Worm (Caenorhabditis elegans) whole organism, mixed stage, embryonic: ENCODE data around the gene W07G4.7.
A peak's percentile ranks its signal among the peaks of the same experiment; 100 is the strongest.

Experiments
- M03D4.4 ChIP-seq: sonication (generic microtip); optimal IDR thresholded peaks from 2 replicates; lab custom pipeline; 2017; ENCODE audit warnings: mild to moderate bottlenecking, missing genetic modification characterization, missing compliant biosample characterization
- bed-3 ChIP-seq: fragments of 200-800 bp; sonication (Bioruptor generic); optimal IDR thresholded peaks from 3 replicates; lab custom pipeline; 2018; ENCODE audit warnings: mild to moderate bottlenecking, missing genetic modification characterization, moderate library complexity, missing compliant biosample characterization
- blmp-1 ChIP-seq: fragments of 150-350 bp; optimal IDR thresholded peaks from 2 replicates; lab custom pipeline; 2014; ENCODE audit warnings: missing biosample characterization, missing genetic modification characterization
- ceh-39 ChIP-seq: fragments of 150-350 bp; optimal IDR thresholded peaks from 2 replicates; lab custom pipeline; 2014; ENCODE audit warnings: missing biosample characterization, missing genetic modification characterization
- ceh-43 ChIP-seq: fragments of 200-800 bp; sonication (Bioruptor generic); optimal IDR thresholded peaks from 2 replicates; lab custom pipeline; 2018; ENCODE audit warnings: mild to moderate bottlenecking, missing genetic modification characterization, moderate library complexity, missing compliant biosample characterization
- ceh-83 ChIP-seq: fragments of 200-800 bp; sonication (Bioruptor generic); optimal IDR thresholded peaks from 2 replicates; lab custom pipeline; 2018; ENCODE audit warnings: mild to moderate bottlenecking, missing genetic modification characterization, missing compliant biosample characterization
- ces-1 ChIP-seq: fragments of 150-350 bp; optimal IDR thresholded peaks from 2 replicates; lab custom pipeline; 2014; ENCODE audit warnings: missing biosample characterization, missing genetic modification reagents, missing genetic modification characterization
- cnd-1 ChIP-seq: fragments of 200-800 bp; sonication (Bioruptor generic); optimal IDR thresholded peaks from 2 replicates; lab custom pipeline; 2018; ENCODE audit warnings: mild to moderate bottlenecking, missing genetic modification characterization, missing compliant biosample characterization
- drap-1 ChIP-seq: fragments of 200-800 bp; sonication (Bioruptor generic); optimal IDR thresholded peaks from 3 replicates; lab custom pipeline; 2018; ENCODE audit warnings: mild to moderate bottlenecking, missing genetic modification characterization, missing compliant biosample characterization
- elt-1 ChIP-seq: sonication (generic microtip); optimal IDR thresholded peaks from 2 replicates; lab custom pipeline; 2017; ENCODE audit warnings: missing genetic modification characterization, mild to moderate bottlenecking, missing compliant biosample characterization, antibody characterized with exemption, moderate library complexity, borderline replicate concordance; ENCODE audit not compliant: insufficient read depth
- elt-3 ChIP-seq: fragments of 150-350 bp; optimal IDR thresholded peaks from 2 replicates; lab custom pipeline; 2014; ENCODE audit warnings: missing biosample characterization, missing genetic modification characterization
- flh-1 ChIP-seq: fragments of 200-800 bp; sonication (Bioruptor generic); optimal IDR thresholded peaks from 2 replicates; lab custom pipeline; 2018; ENCODE audit warnings: mild to moderate bottlenecking, missing genetic modification characterization, moderate library complexity, missing compliant biosample characterization
- ham-2 ChIP-seq: fragments of 200-800 bp; sonication (Bioruptor generic); optimal IDR thresholded peaks from 2 replicates; lab custom pipeline; 2018; ENCODE audit warnings: mild to moderate bottlenecking, missing genetic modification characterization, missing compliant biosample characterization
- lin-13 ChIP-seq: fragments of 150-350 bp; optimal IDR thresholded peaks from 2 replicates; lab custom pipeline; 2014; ENCODE audit warnings: missing biosample characterization, missing genetic modification characterization
- lin-32 ChIP-seq: fragments of 200-800 bp; sonication (Bioruptor generic); optimal IDR thresholded peaks from 2 replicates; lab custom pipeline; 2018; ENCODE audit warnings: mild to moderate bottlenecking, missing genetic modification characterization, missing compliant biosample characterization
- mab-5 ChIP-seq: fragments of 150-350 bp; optimal IDR thresholded peaks from 2 replicates; lab custom pipeline; 2014; ENCODE audit warnings: missing biosample characterization, missing genetic modification characterization
- mep-1 ChIP-seq: fragments of 150-350 bp; optimal IDR thresholded peaks from 2 replicates; lab custom pipeline; 2017; ENCODE audit warnings: missing biosample characterization, missing genetic modification reagents, missing genetic modification characterization, inconsistent platforms
- mls-2 ChIP-seq: sonication (generic microtip); optimal IDR thresholded peaks from 2 replicates; lab custom pipeline; 2016; ENCODE audit warnings: mild to moderate bottlenecking, missing genetic modification characterization, moderate library complexity, missing compliant biosample characterization
- nhr-12 ChIP-seq: fragments of 150-350 bp; optimal IDR thresholded peaks from 2 replicates; lab custom pipeline; 2014; ENCODE audit warnings: missing biosample characterization, missing genetic modification characterization
- nhr-2 ChIP-seq: fragments of 150-350 bp; optimal IDR thresholded peaks from 2 replicates; lab custom pipeline; 2014; ENCODE audit warnings: missing biosample characterization, missing genetic modification characterization
- nhr-237 ChIP-seq: fragments of 150-350 bp; optimal IDR thresholded peaks from 2 replicates; lab custom pipeline; 2014; ENCODE audit warnings: missing biosample characterization, missing genetic modification characterization
- nhr-28 ChIP-seq: fragments of 150-350 bp; optimal IDR thresholded peaks from 2 replicates; lab custom pipeline; 2014; ENCODE audit warnings: missing biosample characterization, missing genetic modification characterization
- nhr-76 ChIP-seq: sonication (generic microtip); optimal IDR thresholded peaks from 2 replicates; lab custom pipeline; 2017; ENCODE audit warnings: missing biosample characterization, missing genetic modification characterization
- pha-4 ChIP-seq: fragments of 150-350 bp; optimal IDR thresholded peaks from 2 replicates; lab custom pipeline; 2018; ENCODE audit warnings: missing biosample characterization, missing genetic modification reagents, missing genetic modification characterization
- sptf-1 ChIP-seq: sonication (generic microtip); optimal IDR thresholded peaks from 2 replicates; lab custom pipeline; 2017; ENCODE audit warnings: mild to moderate bottlenecking, missing genetic modification characterization, moderate library complexity, missing compliant biosample characterization
- tbx-8 ChIP-seq: fragments of 200-800 bp; sonication (Bioruptor generic); optimal IDR thresholded peaks from 2 replicates; lab custom pipeline; 2018; ENCODE audit warnings: mild to moderate bottlenecking, missing genetic modification characterization, moderate library complexity, missing compliant biosample characterization
- unc-62 ChIP-seq: fragments of 150-350 bp; optimal IDR thresholded peaks from 2 replicates; lab custom pipeline; 2014; ENCODE audit warnings: missing biosample characterization, missing genetic modification reagents, missing genetic modification characterization
- zip-8 ChIP-seq: fragments of 150-350 bp; optimal IDR thresholded peaks from 2 replicates; lab custom pipeline; 2014; ENCODE audit warnings: missing biosample characterization, missing genetic modification characterization
- ztf-11 ChIP-seq: fragments of 150-350 bp; optimal IDR thresholded peaks from 2 replicates; lab custom pipeline; 2014; ENCODE audit warnings: missing biosample characterization, missing genetic modification characterization

Gene W07G4.7

ce11 chrV:13020014-13020413 is 14.5 kb downstream of the W07G4.7 start:
- TF ChIP-seq ces-1 (GFP tag; lab: Kevin White, UChicago), result peak; percentile 83
- TF ChIP-seq ceh-39 (tag; lab: Kevin White, UChicago), result no peak

DNA sequence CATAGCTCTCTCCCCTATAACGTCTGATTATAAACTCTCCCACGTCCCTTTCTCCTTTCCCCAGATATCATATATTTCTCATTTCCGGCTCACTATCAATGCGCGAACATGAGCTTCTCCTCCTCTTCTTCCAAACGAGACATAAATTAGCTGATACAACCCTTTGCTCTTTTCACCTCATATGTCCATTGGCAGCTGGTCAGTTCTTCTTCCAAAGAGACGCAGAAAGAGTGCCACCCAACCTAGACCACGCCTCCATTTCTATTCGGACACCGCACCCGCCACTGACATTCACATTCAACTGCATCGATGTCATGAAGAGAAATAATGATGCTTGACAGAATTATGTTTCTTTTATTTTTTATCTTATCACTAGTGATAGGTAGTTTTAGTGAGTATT is 15.7 kb downstream of the W07G4.7 start, which contains the start of gene fmi-1:
Gene fmi-1 (plus strand): TSS at position 301 of the 400 bp plus-strand sequence.
- TF ChIP-seq sptf-1 (tag; lab: Kevin White, UChicago) (peak; percentile 21), cnd-1 (peak; percentile 37), ceh-39 (tag; lab: Kevin White, UChicago) (no peak)

DNA sequence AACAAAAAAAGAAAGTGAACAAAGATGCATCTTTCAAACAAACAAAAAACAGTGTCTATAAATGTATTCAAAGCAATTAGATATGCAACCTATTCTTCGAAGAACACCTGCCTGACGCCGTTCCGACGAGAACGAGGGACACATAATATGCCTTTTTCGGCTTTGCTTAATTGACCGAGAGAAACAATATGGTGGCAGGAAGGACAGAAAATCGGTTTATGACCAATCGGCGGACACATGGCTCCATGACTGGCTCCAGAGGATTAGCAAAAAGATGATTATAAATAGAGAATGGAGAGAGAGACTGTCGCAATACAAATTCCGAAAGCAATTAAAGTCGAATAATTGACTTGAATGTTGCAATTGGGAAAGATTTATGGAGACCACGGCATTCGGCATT is 16.3 kb downstream of the W07G4.7 start:
- TF ChIP-seq drap-1 (GFP tag; lab: Kevin White, UChicago), result no peak
- peak; percentile 14 for TF ChIP-seq nhr-2 (tag; lab: Kevin White, UChicago)
- TF ChIP-seq ces-1 (GFP tag; lab: Kevin White, UChicago), result peak; percentile 86
- peak; percentile 36 for TF ChIP-seq ceh-43 (GFP tag; lab: Kevin White, UChicago)
- TF ChIP-seq lin-32 (GFP tag; lab: Kevin White, UChicago), result peak; percentile 47

- TF ChIP-seq flh-1 (GFP tag; lab: Kevin White, UChicago) (no peak), nhr-76 (tag; lab: Kevin White, UChicago) (no peak), mep-1 (no peak), elt-1 (tag; lab: Kevin White, UChicago) (no peak), ceh-43 (GFP tag; lab: Kevin White, UChicago) (no peak), lin-32 (GFP tag; lab: Kevin White, UChicago) (no peak), ztf-11 (tag; lab: Kevin White, UChicago) (no peak)
Measured at ce11 chrV:13013844-13014243, 20.7 kb downstream of the W07G4.7 start, which contains the start of gene F15B9.6. TSS of gene F15B9.6 (plus strand) at chrV:13014144.

DNA sequence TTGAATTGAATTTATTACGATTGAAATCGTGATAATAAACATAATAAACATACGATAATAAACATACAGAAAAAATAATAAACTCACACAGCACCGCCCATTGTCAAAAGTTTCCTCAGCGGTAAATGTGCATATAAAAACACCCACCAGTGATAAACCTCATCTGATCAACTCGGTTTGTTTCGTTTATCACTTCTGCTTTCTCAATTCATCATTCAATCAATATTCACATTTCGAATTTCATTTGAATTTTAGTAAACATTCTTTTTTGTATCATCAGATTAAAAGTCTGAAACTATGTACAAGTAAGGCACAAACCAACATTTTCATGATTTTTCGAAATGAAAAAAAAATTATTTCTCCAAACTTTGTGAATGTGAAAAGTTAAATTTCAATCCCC is 21.3 kb downstream of the W07G4.7 start, which contains the start of gene try-10:
Gene try-10 (minus strand): TSS at position 101 of the 400 bp plus-strand sequence.
- TF ChIP-seq blmp-1 (tag; lab: Kevin White, UChicago) (no peak), bed-3 (GFP tag; lab: Kevin White, UChicago) (no peak), mab-5 (tag; lab: Kevin White, UChicago) (no peak), sptf-1 (tag; lab: Kevin White, UChicago) (no peak), lin-32 (GFP tag; lab: Kevin White, UChicago) (no peak), unc-62 (GFP tag; lab: Kevin White, UChicago) (no peak), drap-1 (GFP tag; lab: Kevin White, UChicago) (no peak), lin-13 (tag; lab: Kevin White, UChicago) (no peak), elt-3 (tag; lab: Kevin White, UChicago) (no peak), ces-1 (GFP tag; lab: Kevin White, UChicago) (no peak), mep-1 (no peak), nhr-237 (tag; lab: Kevin White, UChicago) (no peak), cnd-1 (no peak), M03D4.4 (tag; lab: Kevin White, UChicago) (no peak), nhr-12 (tag; lab: Kevin White, UChicago) (no peak), ztf-11 (tag; lab: Kevin White, UChicago) (no peak), nhr-28 (tag; lab: Kevin White, UChicago) (no peak), ceh-43 (GFP tag; lab: Kevin White, UChicago) (no peak)

DNA sequence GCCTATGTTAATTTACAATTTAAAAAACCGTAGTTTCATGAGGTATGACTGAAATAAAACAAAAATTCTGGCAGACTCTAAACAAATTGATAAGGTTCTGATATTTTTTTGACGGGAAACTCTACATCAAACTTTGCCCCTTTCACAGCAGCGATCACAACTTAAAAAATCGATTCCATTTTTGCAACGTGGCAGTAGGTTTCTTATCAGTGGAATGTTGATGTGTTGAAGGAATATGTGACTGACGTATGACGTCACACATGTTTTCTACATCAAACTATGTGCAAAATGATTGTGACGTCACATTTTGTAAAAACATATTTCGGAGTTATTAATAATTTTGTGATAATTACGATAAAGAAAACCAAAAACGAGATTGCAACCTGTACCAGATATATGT is 22.6 kb downstream of the W07G4.7 start:
- TF ChIP-seq zip-8 (tag; lab: Kevin White, UChicago) (peak; percentile 94), mls-2 (tag; lab: Kevin White, UChicago) (no peak), elt-3 (tag; lab: Kevin White, UChicago) (no peak), tbx-8 (no peak), ham-2 (no peak), ceh-83 (no peak), pha-4 (tag; lab: Kevin White, UChicago) (no peak), nhr-237 (tag; lab: Kevin White, UChicago) (no peak)
